Fruit fly (Drosophila melanogaster): ENCODE data around the gene Pldn.

Gene Pldn

dm6 chr3L:11648410-11648809 is 42.8 kb downstream of the Pldn start, which contains the start of the genes RIOK1 and Polr3H (continued):
- TF ChIP-seq CG16813 (GFP tag; IDR thresholded peaks at IDR 0.05; ENCODE audit: partially characterized antibody): no peak
- TF ChIP-seq CG14667 (GFP tag; IDR thresholded peaks at IDR 0.05): no peak; the same call in 1 of the 2 replicates
- TF ChIP-seq Kr (GFP tag; optimal IDR thresholded peaks at IDR 0.05): no peak
- TF ChIP-seq B-H1 (GFP tag; IDR thresholded peaks at IDR 0.05): no peak; the same call in 2 of the 3 replicates
- TF ChIP-seq fd64A (GFP tag; optimal IDR thresholded peaks at IDR 0.05): no peak
- TF ChIP-seq mam (GFP tag; optimal IDR thresholded peaks at IDR 0.05): peak; percentile 83
- TF ChIP-seq crp (GFP tag; optimal IDR thresholded peaks at IDR 0.05): peak; percentile 64 to 90
- TF ChIP-seq CG18011 (GFP tag; optimal IDR thresholded peaks at IDR 0.05): peak; percentile 59
- TF ChIP-seq Hr78 (GFP tag; optimal IDR thresholded peaks at IDR 0.05): no peak
- TF ChIP-seq CG10209 (GFP tag; optimal IDR thresholded peaks at IDR 0.05): no peak
- TF ChIP-seq CG15696 (tag; optimal IDR thresholded peaks at IDR 0.05): peak; percentile 4
- no peak for TF ChIP-seq CG7839 (tag; optimal IDR thresholded peaks at IDR 0.05)
- no peak for TF ChIP-seq CG6175 (GFP tag; IDR thresholded peaks at IDR 0.05)
- no peak for TF ChIP-seq CG42726 (GFP tag; IDR thresholded peaks at IDR 0.05; ENCODE audit: partially characterized antibody)
- no peak for TF ChIP-seq CG2129 (GFP tag; IDR thresholded peaks at IDR 0.05; ENCODE audit: partially characterized antibody)
- TF ChIP-seq sens (GFP tag): peak; percentile 97
- TF ChIP-seq Adf1 (GFP tag; IDR thresholded peaks at IDR 0.05): peak; percentile 41; the same call in 1 of the 2 replicates
- TF ChIP-seq B-H2 (GFP tag; optimal IDR thresholded peaks at IDR 0.05): no peak
- TF ChIP-seq CG13123 (GFP tag; optimal IDR thresholded peaks at IDR 0.05): peak; percentile 65
- TF ChIP-seq CG33557 (GFP tag; optimal IDR thresholded peaks at IDR 0.05): peak; percentile 23
- TF ChIP-seq cg (GFP tag; optimal IDR thresholded peaks at IDR 0.05): no peak
- peak; percentile 98 for TF ChIP-seq dm (GFP tag; optimal IDR thresholded peaks at IDR 0.05)
- peak; percentile 89 for TF ChIP-seq CG2120 (GFP tag; optimal IDR thresholded peaks at IDR 0.05)
- peak; percentile 74 for TF ChIP-seq H2.0 (GFP tag; IDR thresholded peaks at IDR 0.05)
- TF ChIP-seq CG9876 (GFP tag; optimal IDR thresholded peaks at IDR 0.05): peak; percentile 30
- TF ChIP-seq Ets65A (GFP tag): peak; percentile 88
- TF ChIP-seq MESR4 (GFP tag; optimal IDR thresholded peaks at IDR 0.05): peak; percentile 15
- TF ChIP-seq CG15514 (GFP tag; optimal IDR thresholded peaks at IDR 0.05): peak; percentile 71
- no peak for TF ChIP-seq Trl (optimal IDR thresholded peaks at IDR 0.05)
- TF ChIP-seq Trl (GFP tag; optimal IDR thresholded peaks at IDR 0.05): peak; percentile 59
- TF ChIP-seq CG12659 (GFP tag; optimal IDR thresholded peaks at IDR 0.05): peak; percentile 72
- peak; percentile 29 for TF ChIP-seq CrebB (tag; optimal IDR thresholded peaks at IDR 0.05)
- peak; percentile 66 for TF ChIP-seq zfh2 (GFP tag; optimal IDR thresholded peaks at IDR 0.05)
- peak; percentile 75 for TF ChIP-seq Chrac-16 (GFP tag; optimal IDR thresholded peaks at IDR 0.05)
- peak; percentile 79 for TF ChIP-seq CG12391 (tag; optimal IDR thresholded peaks at IDR 0.05)
- TF ChIP-seq CG8089 (GFP tag; optimal IDR thresholded peaks at IDR 0.05): peak; percentile 40
- no peak for TF ChIP-seq emc (GFP tag; optimal IDR thresholded peaks at IDR 0.05)
- no peak for TF ChIP-seq toy (GFP tag; IDR thresholded peaks at IDR 0.05)
- TF ChIP-seq tap (tag; optimal IDR thresholded peaks at IDR 0.05): no peak
- peak; percentile 21; the same call in 1 of the 2 replicates for TF ChIP-seq ara (GFP tag; IDR thresholded peaks at IDR 0.05)
- no peak; the same call in 1 of the 2 replicates for TF ChIP-seq Rx (GFP tag; IDR thresholded peaks at IDR 0.05)
- TF ChIP-seq CG2199 (GFP tag; IDR thresholded peaks at IDR 0.05): 0 out of 3 replicates have a peak, but pooled peaks have one; percentile 20
- TF ChIP-seq Antp (GFP tag; optimal IDR thresholded peaks at IDR 0.05): peak; percentile 60
- no peak for TF ChIP-seq CG13296 (GFP tag; optimal IDR thresholded peaks at IDR 0.05)
- no peak; the same call in 2 of the 3 replicates for TF ChIP-seq knrl (GFP tag; IDR thresholded peaks at IDR 0.05; ENCODE audit: partially characterized antibody)
- peak; percentile 34 for TF ChIP-seq CG3838 (GFP tag; optimal IDR thresholded peaks at IDR 0.05)
- TF ChIP-seq CG3163 (GFP tag; optimal IDR thresholded peaks at IDR 0.05): no peak
- no peak for TF ChIP-seq CG4328 (GFP tag; optimal IDR thresholded peaks at IDR 0.05)
- TF ChIP-seq Pdp1 (GFP tag; optimal IDR thresholded peaks at IDR 0.05): peak in 1 of 2 experiments; percentile 10
- TF ChIP-seq CG17568 (GFP tag; optimal IDR thresholded peaks at IDR 0.05): no peak

Measured in whole organism, embryonic.